Worm (Caenorhabditis elegans) whole organism, L1 larva: ENCODE results near the gene lgc-32.

ENCODE experiments used
- C04F5.9 ChIP-seq: sonication (generic microtip); optimal IDR thresholded peaks from 2 replicates; lab custom pipeline; 2016; ENCODE audit warnings: missing genetic modification characterization, missing compliant biosample characterization
- C16A3.4 ChIP-seq: fragments of 150-350 bp; optimal IDR thresholded peaks from 2 replicates; lab custom pipeline; 2014; ENCODE audit warnings: missing biosample characterization, missing genetic modification characterization
- C34B4.2 ChIP-seq: sonication (generic microtip); optimal IDR thresholded peaks from 2 replicates; lab custom pipeline; 2017; ENCODE audit warnings: mild to moderate bottlenecking, missing genetic modification characterization, missing compliant biosample characterization
- F16B12.6 ChIP-seq: fragments of 150-350 bp; optimal IDR thresholded peaks from 2 replicates; lab custom pipeline; 2014; ENCODE audit warnings: missing biosample characterization, missing genetic modification characterization
- aly-2 ChIP-seq: fragments of 150-350 bp; optimal IDR thresholded peaks from 2 replicates; lab custom pipeline; 2014; ENCODE audit warnings: missing biosample characterization, missing genetic modification characterization
- ceh-8 ChIP-seq: fragments of 200-800 bp; sonication (Bioruptor generic); optimal IDR thresholded peaks from 2 replicates; lab custom pipeline; 2018; ENCODE audit warnings: mild to moderate bottlenecking, missing genetic modification characterization, moderate library complexity, missing compliant biosample characterization
- ceh-90 ChIP-seq: sonication (generic microtip); optimal IDR thresholded peaks from 2 replicates; lab custom pipeline; 2016; ENCODE audit warnings: missing genetic modification characterization, missing compliant biosample characterization
- ces-1 ChIP-seq: fragments of 150-350 bp; optimal IDR thresholded peaks from 2 replicates; lab custom pipeline; 2014; ENCODE audit warnings: missing biosample characterization, missing genetic modification reagents, missing genetic modification characterization
- dsc-1 ChIP-seq: sonication (generic microtip); optimal IDR thresholded peaks from 2 replicates; lab custom pipeline; 2016; ENCODE audit warnings: mild to moderate bottlenecking, missing genetic modification characterization, missing compliant biosample characterization
- efl-1 ChIP-seq, 4 experiments: fragments of 150-350 bp; optimal IDR thresholded peaks in 3 of 4; peaks in 1 of 4; 1 replicate in 1 of 4; 2 replicates in 3 of 4; lab custom pipeline; 2014; ENCODE audit warnings: missing biosample characterization in 2 of 4, missing genetic modification characterization in 2 of 4, missing genetic modification reagents in 2 of 4
- efl-3 ChIP-seq: fragments of 200-800 bp; sonication (Bioruptor generic); optimal IDR thresholded peaks from 2 replicates; lab custom pipeline; 2018; ENCODE audit warnings: mild to moderate bottlenecking, missing genetic modification characterization, missing compliant biosample characterization
- elt-2 ChIP-seq: sonication (generic microtip); optimal IDR thresholded peaks from 2 replicates; lab custom pipeline; 2016; ENCODE audit warnings: missing genetic modification characterization, mild to moderate bottlenecking, inconsistent platforms, missing compliant biosample characterization, missing genetic modification reagents
- elt-3 ChIP-seq, 6 experiments: fragments of 150-350 bp in 1 of 6; sonication (generic microtip); optimal IDR thresholded peaks; 2 replicates each; lab custom pipeline; 2017 to 2018; ENCODE audit warnings: missing biosample characterization in 6 of 6, missing genetic modification characterization in 6 of 6, inconsistent platforms in 1 of 6
- ets-5 ChIP-seq: fragments of 200-800 bp; sonication (Bioruptor generic); IDR thresholded peaks from 2 replicates; pipeline ENCODE4 v1.3.6; 2022; ENCODE audit warnings: missing genetic modification characterization, missing compliant biosample characterization
- fkh-4 ChIP-seq: sonication (generic microtip); optimal IDR thresholded peaks from 2 replicates; lab custom pipeline; 2016; ENCODE audit warnings: missing compliant biosample characterization, missing genetic modification characterization, borderline replicate concordance
- fkh-8 ChIP-seq: sonication (generic microtip); optimal IDR thresholded peaks from 2 replicates; lab custom pipeline; 2016; ENCODE audit warnings: mild to moderate bottlenecking, missing genetic modification characterization, missing compliant biosample characterization
- fos-1 ChIP-seq: fragments of 150-350 bp; optimal IDR thresholded peaks from 2 replicates; lab custom pipeline; 2014; ENCODE audit warnings: missing biosample characterization, missing genetic modification characterization
- hlh-17 ChIP-seq: fragments of 200-800 bp; sonication (Bioruptor generic); optimal IDR thresholded peaks from 2 replicates; lab custom pipeline; 2018; ENCODE audit warnings: missing genetic modification characterization, mild to moderate bottlenecking, missing compliant biosample characterization, moderate library complexity, borderline replicate concordance
- hlh-4 ChIP-seq: sonication (generic microtip); optimal IDR thresholded peaks from 2 replicates; lab custom pipeline; 2016; ENCODE audit warnings: mild to moderate bottlenecking, missing genetic modification characterization, missing compliant biosample characterization
- lin-35 ChIP-seq, 2 experiments: fragments of 150-350 bp; optimal IDR thresholded peaks; 2 replicates each; lab custom pipeline; 2014; ENCODE audit warnings: missing biosample characterization in 2 of 2, missing genetic modification characterization in 2 of 2, missing genetic modification reagents in 2 of 2
- lin-39 ChIP-seq: fragments of 150-350 bp; optimal IDR thresholded peaks from 2 replicates; lab custom pipeline; 2014; ENCODE audit warnings: missing biosample characterization, missing genetic modification reagents, missing genetic modification characterization
- lsy-2 ChIP-seq, 2 experiments: fragments of 150-350 bp; optimal IDR thresholded peaks; 2 replicates each; lab custom pipeline; 2014; ENCODE audit warnings: missing biosample characterization in 2 of 2, missing genetic modification characterization in 2 of 2
- mdl-1 ChIP-seq, 2 experiments: fragments of 150-350 bp; optimal IDR thresholded peaks; 2 replicates each; lab custom pipeline; 2014 to 2017; ENCODE audit warnings: missing biosample characterization in 2 of 2, missing genetic modification characterization in 2 of 2, inconsistent platforms in 1 of 2
- mep-1 ChIP-seq: fragments of 150-350 bp; optimal IDR thresholded peaks from 2 replicates; lab custom pipeline; 2014; ENCODE audit warnings: missing biosample characterization, missing genetic modification characterization
- nhr-19 ChIP-seq: fragments of 200-800 bp; sonication (Bioruptor generic); conservative IDR thresholded peaks from 2 replicates; pipeline ENCODE4 v1.3.6; 2022; ENCODE audit warnings: missing genetic modification characterization, missing compliant biosample characterization
- nhr-237 ChIP-seq: fragments of 150-350 bp; optimal IDR thresholded peaks from 2 replicates; lab custom pipeline; 2014; ENCODE audit warnings: missing biosample characterization, missing genetic modification characterization
- nhr-28 ChIP-seq: fragments of 150-350 bp; optimal IDR thresholded peaks from 2 replicates; lab custom pipeline; 2014; ENCODE audit warnings: missing biosample characterization, missing genetic modification characterization
- nhr-47 ChIP-seq: sonication (generic microtip); optimal IDR thresholded peaks from 2 replicates; lab custom pipeline; 2016; ENCODE audit warnings: mild to moderate bottlenecking, missing genetic modification characterization, moderate library complexity, missing compliant biosample characterization
- nhr-71 ChIP-seq: sonication (generic microtip); optimal IDR thresholded peaks from 2 replicates; lab custom pipeline; 2016; ENCODE audit warnings: mild to moderate bottlenecking, missing genetic modification characterization, moderate library complexity, missing compliant biosample characterization
- nhr-84 ChIP-seq: sonication (generic microtip); optimal IDR thresholded peaks from 2 replicates; lab custom pipeline; 2017; ENCODE audit warnings: missing biosample characterization, missing genetic modification characterization
- nhr-90 ChIP-seq: sonication (generic microtip); optimal IDR thresholded peaks from 2 replicates; lab custom pipeline; 2016; ENCODE audit warnings: mild to moderate bottlenecking, missing genetic modification characterization, missing compliant biosample characterization; ENCODE audit not compliant: poor library complexity
- rnt-1 ChIP-seq: sonication (generic microtip); optimal IDR thresholded peaks from 2 replicates; lab custom pipeline; 2016; ENCODE audit warnings: mild to moderate bottlenecking, missing genetic modification characterization, moderate library complexity, missing compliant biosample characterization
- sox-4 ChIP-seq: sonication (generic microtip); optimal IDR thresholded peaks from 2 replicates; lab custom pipeline; 2016; ENCODE audit warnings: missing genetic modification characterization, missing compliant biosample characterization
- sptf-1 ChIP-seq: fragments of 150-350 bp; optimal IDR thresholded peaks from 2 replicates; lab custom pipeline; 2014; ENCODE audit warnings: missing biosample characterization, missing genetic modification characterization
- sup-37 ChIP-seq: fragments of 200-800 bp; sonication (Bioruptor generic); optimal IDR thresholded peaks from 2 replicates; lab custom pipeline; 2018; ENCODE audit warnings: mild to moderate bottlenecking, missing genetic modification characterization, missing compliant biosample characterization
- swsn-7 ChIP-seq: sonication (generic microtip); optimal IDR thresholded peaks from 2 replicates; lab custom pipeline; 2016; ENCODE audit warnings: missing genetic modification characterization, missing compliant biosample characterization
- tlp-1 ChIP-seq: fragments of 150-350 bp; optimal IDR thresholded peaks from 2 replicates; lab custom pipeline; 2014; ENCODE audit warnings: missing biosample characterization, missing genetic modification characterization
- xbp-1 ChIP-seq: sonication (generic microtip); optimal IDR thresholded peaks from 2 replicates; lab custom pipeline; 2016; ENCODE audit warnings: missing genetic modification characterization, missing compliant biosample characterization

lgc-32 gene

DNA sequence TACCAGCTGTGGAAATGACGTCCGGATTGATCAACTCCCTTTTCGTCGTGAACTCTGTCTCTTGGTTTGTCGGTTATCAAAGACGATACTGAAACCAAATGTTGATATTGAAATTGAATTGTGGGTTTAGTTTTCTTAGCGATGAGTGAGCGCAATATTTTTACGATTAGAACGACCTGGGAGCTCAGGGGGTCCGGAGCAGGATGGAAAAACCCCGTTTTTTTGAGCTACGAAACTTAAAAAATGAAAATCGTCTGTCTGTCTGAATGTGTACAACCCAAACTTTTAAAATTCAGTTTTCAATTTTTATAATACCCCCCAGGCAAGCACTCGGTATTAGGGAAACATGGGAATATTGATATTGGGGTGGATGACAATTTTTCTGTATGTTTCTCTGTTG lies 29.1 kb upstream of the lgc-32 start:
- TF ChIP-seq fkh-8 (tag; lab: Kevin White, UChicago) (no peak), elt-2 (tag; lab: Kevin White, UChicago) (no peak), rnt-1 (tag; lab: Kevin White, UChicago) (no peak), nhr-90 (tag; lab: Kevin White, UChicago) (no peak), swsn-7 (tag; lab: Kevin White, UChicago) (no peak), nhr-28 (no peak), efl-1 (optimal IDR thresholded peaks at IDR 0.05; lab: Kevin White, UChicago) (no peak), efl-1 (GFP tag; optimal IDR thresholded peaks at IDR 0.05 in 1 of 2; lab: Kevin White, UChicago) (no peak), hlh-4 (tag; lab: Kevin White, UChicago) (no peak), lin-35 (GFP tag; optimal IDR thresholded peaks at IDR 0.05; lab: Kevin White, UChicago) (no peak), fkh-4 (no peak)
- TF ChIP-seq, all 84 proteins: peak for 0

DNA sequence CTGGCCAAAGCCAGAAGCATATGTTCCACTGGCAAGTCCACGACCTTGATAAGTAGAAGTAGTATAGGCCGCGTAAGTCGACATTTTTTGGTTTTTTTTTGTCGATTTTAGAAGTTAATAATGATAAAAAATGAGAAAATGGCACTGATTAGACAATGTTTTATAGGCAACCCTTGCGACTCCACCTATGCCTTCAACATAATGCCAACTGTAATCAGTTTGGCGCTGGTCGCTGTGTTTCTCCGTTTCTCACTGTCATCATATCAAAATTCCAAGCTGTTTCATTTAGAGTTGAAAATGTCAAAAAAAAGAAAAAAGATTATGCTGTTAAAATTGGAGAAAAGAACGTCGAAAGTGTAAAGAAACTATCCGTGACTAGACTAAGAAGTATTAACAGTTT lies 26.3 kb upstream of the lgc-32 start:
- TF ChIP-seq lin-39 (no peak), sox-4 (no peak), ceh-90 (no peak), lin-35 (GFP tag; optimal IDR thresholded peaks at IDR 0.05; lab: Kevin White, UChicago) (peak in 1 of 2 experiments; percentile 11), lsy-2 (tag; optimal IDR thresholded peaks at IDR 0.05; lab: Kevin White, UChicago) (no peak), aly-2 (tag; lab: Kevin White, UChicago) (no peak), nhr-19 (GFP tag; lab: Robert Waterston, UW) (no peak), C04F5.9 (tag; lab: Kevin White, UChicago) (no peak), nhr-90 (tag; lab: Kevin White, UChicago) (peak; percentile 19), elt-2 (tag; lab: Kevin White, UChicago) (peak; percentile 73), mep-1 (tag; lab: Kevin White, UChicago) (no peak)

DNA sequence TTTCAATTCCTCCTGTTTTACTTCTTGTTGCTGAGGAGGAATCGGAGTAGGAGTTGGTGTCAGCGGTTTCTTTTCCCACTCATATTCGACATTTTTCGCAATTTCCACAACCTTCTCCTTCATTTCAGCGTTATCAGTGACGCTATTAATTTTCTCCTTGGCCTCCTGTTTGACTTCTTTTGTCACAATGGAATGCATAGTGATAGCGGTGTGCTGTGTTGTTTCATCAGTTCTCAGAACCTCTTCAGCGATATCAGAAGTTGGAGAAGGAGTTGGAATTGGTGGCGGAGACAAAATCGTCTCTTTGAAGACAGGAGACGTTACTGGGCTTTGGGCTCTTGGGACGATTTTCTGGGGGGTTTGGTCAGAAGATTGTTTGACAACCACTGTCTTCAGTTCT lies 25.4 kb upstream of the lgc-32 start:
- TF ChIP-seq ceh-90 (no peak), fos-1 (tag; lab: Kevin White, UChicago) (no peak), nhr-71 (tag; lab: Kevin White, UChicago) (no peak), xbp-1 (tag; lab: Kevin White, UChicago) (no peak), nhr-84 (tag; lab: Kevin White, UChicago) (no peak), elt-2 (tag; lab: Kevin White, UChicago) (peak; percentile 19), nhr-237 (tag; lab: Kevin White, UChicago) (no peak), ets-5 (GFP tag; lab: Robert Waterston, UW) (no peak)

DNA sequence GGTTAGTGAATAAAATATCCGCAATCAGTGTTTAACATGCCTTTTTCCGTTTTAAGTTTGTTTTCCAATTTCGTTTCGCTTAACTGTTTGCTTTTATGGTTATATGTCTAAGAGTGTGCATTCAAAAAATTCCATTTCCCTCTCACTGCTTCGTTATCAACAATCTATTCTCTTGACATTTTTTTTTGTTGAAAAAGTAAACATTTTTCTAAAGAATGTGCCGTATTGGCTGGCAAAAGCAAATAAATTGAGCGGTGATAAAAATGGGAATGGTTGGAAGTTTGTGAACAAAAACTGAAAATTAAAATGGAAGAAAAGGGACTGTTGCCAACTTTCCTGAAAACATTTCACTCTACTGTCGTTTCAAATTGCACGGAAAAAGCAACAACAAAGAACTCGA lies 20.3 kb upstream of the lgc-32 start:
- TF ChIP-seq nhr-47 (no peak), lin-35 (GFP tag; optimal IDR thresholded peaks at IDR 0.05; lab: Kevin White, UChicago) (peak in 1 of 2 experiments; percentile 24), elt-2 (tag; lab: Kevin White, UChicago) (peak; percentile 42), efl-1 (optimal IDR thresholded peaks at IDR 0.05; lab: Kevin White, UChicago) (no peak), efl-1 (GFP tag; optimal IDR thresholded peaks at IDR 0.05 in 1 of 2; lab: Kevin White, UChicago) (peak in 1 of 2 experiments; percentile 79), C16A3.4 (no peak)

DNA sequence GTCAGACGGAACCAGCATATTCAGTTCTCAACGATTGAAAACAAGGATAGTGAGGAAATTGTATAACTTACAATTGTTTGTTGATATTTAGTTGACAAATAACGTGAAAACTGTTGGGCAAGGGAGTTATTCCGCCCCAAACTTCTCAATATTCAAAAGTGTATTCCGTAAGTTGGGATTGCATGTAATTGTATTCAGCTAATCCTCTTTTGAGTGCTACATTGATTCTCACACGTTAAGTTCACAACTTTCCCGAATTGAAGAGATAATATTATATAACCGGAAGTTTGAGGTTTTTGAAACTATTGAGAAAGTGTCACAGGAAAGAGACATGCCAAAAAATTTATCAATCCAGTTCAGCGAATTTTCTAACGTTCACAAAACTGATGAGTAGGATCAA lies 17.1 kb upstream of the lgc-32 start, which contains the start of gene ifc-2:
Gene ifc-2, minus strand, starts transcription at position 101 of the 400 bp plus-strand sequence.
- TF ChIP-seq ceh-8 (GFP tag; lab: Kevin White, UChicago) (no peak), ces-1 (no peak), elt-3 (tag; optimal IDR thresholded peaks at IDR 0.05; lab: Kevin White, UChicago) (no peak), lin-39 (no peak), nhr-84 (tag; lab: Kevin White, UChicago) (no peak), elt-2 (tag; lab: Kevin White, UChicago) (no peak), C34B4.2 (tag; lab: Kevin White, UChicago) (no peak), mdl-1 (tag; optimal IDR thresholded peaks at IDR 0.05; lab: Kevin White, UChicago) (no peak), tlp-1 (tag; lab: Kevin White, UChicago) (no peak), F16B12.6 (no peak), sptf-1 (tag; lab: Kevin White, UChicago) (no peak), sup-37 (GFP tag; lab: Kevin White, UChicago) (no peak), hlh-17 (GFP tag; lab: Kevin White, UChicago) (no peak), efl-3 (no peak), fkh-8 (tag; lab: Kevin White, UChicago) (no peak), lin-35 (GFP tag; optimal IDR thresholded peaks at IDR 0.05; lab: Kevin White, UChicago) (no peak), dsc-1 (tag; lab: Kevin White, UChicago) (no peak)
